Worm (Caenorhabditis elegans) whole organism, L4/young adult: ENCODE measurements around the gene C39B5.2.

Experiments
- W03F9.2 ChIP-seq: fragments of 150-350 bp; optimal IDR thresholded peaks from 2 replicates; lab custom pipeline; 2014; ENCODE audit warnings: missing biosample characterization, missing genetic modification characterization
- dao-5 ChIP-seq: sonication (generic microtip); optimal IDR thresholded peaks from 2 replicates; lab custom pipeline; 2016; ENCODE audit warnings: missing genotype, missing genetic modification characterization, moderate library complexity, missing compliant biosample characterization
- him-1 ChIP-seq: sonication (generic microtip); optimal IDR thresholded peaks from 2 replicates; lab custom pipeline; 2016; ENCODE audit warnings: missing genotype, missing genetic modification reagents, missing genetic modification characterization, missing compliant biosample characterization

DNA sequence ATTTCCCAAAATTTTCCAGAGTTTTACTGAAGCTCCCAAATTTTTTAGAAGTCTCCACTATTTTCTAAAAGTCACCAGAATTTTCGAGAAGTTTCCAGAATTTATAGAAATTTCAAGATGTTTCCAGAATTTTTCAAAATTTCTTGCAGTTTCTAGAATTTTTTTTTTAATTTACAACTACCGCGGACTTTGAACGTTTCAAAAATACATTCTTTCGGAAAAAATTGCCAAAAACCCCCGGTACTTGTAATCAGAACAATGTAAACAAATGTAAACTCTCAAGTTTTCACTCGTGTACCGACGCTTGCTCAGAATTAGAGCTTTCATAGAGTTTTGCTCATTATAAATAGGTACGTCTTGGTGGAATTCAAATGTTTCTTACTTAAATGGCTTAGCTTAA, 38.0 kb downstream of the C39B5.2 start, which contains the start of gene fbxa-39:
- TF ChIP-seq him-1 (tag; lab: Kevin White, UChicago) (no peak), dao-5 (tag; lab: Kevin White, UChicago) (no peak), W03F9.2 (tag; lab: Kevin White, UChicago) (no peak)
